Worm (Caenorhabditis elegans) whole organism, early embryonic: ENCODE results near the gene cyp-33C8.

Experiments
- B0310.2 ChIP-seq: sonication (generic microtip); optimal IDR thresholded peaks from 2 replicates; lab custom pipeline; 2016; ENCODE audit warnings: mild to moderate bottlenecking, missing genetic modification characterization, missing compliant biosample characterization
- F13C5.2 ChIP-seq: sonication (generic microtip); optimal IDR thresholded peaks from 2 replicates; lab custom pipeline; 2017; ENCODE audit warnings: mild to moderate bottlenecking, missing genetic modification characterization, inconsistent platforms, missing compliant biosample characterization
- aly-1 ChIP-seq: sonication (generic microtip); optimal IDR thresholded peaks from 2 replicates; lab custom pipeline; 2016; ENCODE audit warnings: missing genetic modification characterization, missing compliant biosample characterization
- ama-1 ChIP-seq: fragments of 150-350 bp; optimal IDR thresholded peaks from 2 replicates; lab custom pipeline; 2014
- ceh-13 ChIP-seq: fragments of 200-800 bp; sonication (Bioruptor generic); optimal IDR thresholded peaks from 2 replicates; lab custom pipeline; 2018; ENCODE audit warnings: mild to moderate bottlenecking, missing genetic modification characterization, missing compliant biosample characterization
- ceh-36 ChIP-seq: sonication (generic microtip); optimal IDR thresholded peaks from 2 replicates; lab custom pipeline; 2016; ENCODE audit warnings: missing genetic modification characterization, inconsistent platforms, missing compliant biosample characterization
- ets-7 ChIP-seq: sonication (generic microtip); optimal IDR thresholded peaks from 2 replicates; lab custom pipeline; 2016; ENCODE audit warnings: missing genotype, missing genetic modification characterization, missing compliant biosample characterization
- flt-1 ChIP-seq: fragments of 200-800 bp; sonication (Bioruptor generic); IDR thresholded peaks from 2 replicates; pipeline ENCODE4 v1.3.6; 2022; ENCODE audit warnings: missing genetic modification characterization, missing compliant biosample characterization
- hmbx-1 ChIP-seq: sonication (generic microtip); optimal IDR thresholded peaks from 2 replicates; lab custom pipeline; 2016; ENCODE audit warnings: mild to moderate bottlenecking, missing genetic modification characterization, missing compliant biosample characterization
- hmg-4 ChIP-seq: fragments of 200-800 bp; sonication (Bioruptor generic); optimal IDR thresholded peaks from 2 replicates; lab custom pipeline; 2018; ENCODE audit warnings: mild to moderate bottlenecking, missing genetic modification characterization, missing compliant biosample characterization
- hnd-1 ChIP-seq: sonication (generic microtip); optimal IDR thresholded peaks from 2 replicates; lab custom pipeline; 2016; ENCODE audit warnings: missing genetic modification characterization, missing compliant biosample characterization
- pes-1 ChIP-seq: fragments of 200-800 bp; sonication (Bioruptor generic); IDR thresholded peaks from 2 replicates; pipeline ENCODE4 v1.3.6; 2022; ENCODE audit warnings: missing genetic modification reagents, missing genetic modification characterization, missing compliant biosample characterization
- scrt-1 ChIP-seq: fragments of 200-800 bp; sonication (Bioruptor generic); IDR thresholded peaks from 2 replicates; pipeline ENCODE4 v1.3.6; 2022; ENCODE audit warnings: missing genetic modification characterization, missing compliant biosample characterization
- sea-1 ChIP-seq: fragments of 200-800 bp; sonication (Bioruptor generic); conservative IDR thresholded peaks from 2 replicates; pipeline ENCODE4 v1.3.6; 2022; ENCODE audit warnings: missing genetic modification characterization, missing compliant biosample characterization
- tbx-11 ChIP-seq: fragments of 200-800 bp; sonication (Bioruptor generic); IDR thresholded peaks from 2 replicates; pipeline ENCODE4 v1.3.6; 2022; ENCODE audit warnings: missing genetic modification characterization, missing compliant biosample characterization
- tbx-37 ChIP-seq: fragments of 200-800 bp; sonication (Bioruptor generic); conservative IDR thresholded peaks from 2 replicates; pipeline ENCODE4 v1.3.6; 2022; ENCODE audit warnings: missing genetic modification reagents, missing genetic modification characterization, missing compliant biosample characterization
- tra-4 ChIP-seq: sonication (generic microtip); optimal IDR thresholded peaks from 2 replicates; lab custom pipeline; 2017; ENCODE audit warnings: missing genetic modification characterization, missing compliant biosample characterization

Gene cyp-33C8

DNA sequence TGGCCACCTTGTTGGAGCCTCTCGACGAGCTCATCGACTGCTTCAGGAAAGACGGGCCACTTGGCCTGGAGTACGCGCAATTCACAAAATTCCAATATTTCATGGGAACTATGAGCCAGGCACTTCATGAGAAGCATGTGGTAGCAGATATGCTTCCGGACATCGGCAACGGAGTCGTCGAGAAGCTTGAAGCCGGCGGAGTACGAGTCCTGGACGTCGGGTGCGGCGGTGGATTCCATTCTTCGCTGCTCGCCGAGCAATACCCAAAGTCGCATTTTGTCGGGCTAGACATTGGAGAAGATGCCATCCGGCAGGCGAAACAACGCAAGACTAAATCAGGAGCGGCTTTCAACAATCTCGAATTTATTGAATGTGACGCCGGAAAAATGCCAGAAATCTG is 29.7 kb downstream of the cyp-33C8 start:
- TF ChIP-seq pes-1 (GFP tag; lab: Robert Waterston, UW) (no peak), aly-1 (tag; lab: Kevin White, UChicago) (no peak), B0310.2 (tag; lab: Kevin White, UChicago) (no peak), scrt-1 (no peak), F13C5.2 (tag; lab: Kevin White, UChicago) (no peak), tbx-37 (no peak), tra-4 (tag; lab: Kevin White, UChicago) (no peak), ets-7 (tag; lab: Kevin White, UChicago) (no peak), hmg-4 (GFP tag; lab: Kevin White, UChicago) (no peak)

DNA sequence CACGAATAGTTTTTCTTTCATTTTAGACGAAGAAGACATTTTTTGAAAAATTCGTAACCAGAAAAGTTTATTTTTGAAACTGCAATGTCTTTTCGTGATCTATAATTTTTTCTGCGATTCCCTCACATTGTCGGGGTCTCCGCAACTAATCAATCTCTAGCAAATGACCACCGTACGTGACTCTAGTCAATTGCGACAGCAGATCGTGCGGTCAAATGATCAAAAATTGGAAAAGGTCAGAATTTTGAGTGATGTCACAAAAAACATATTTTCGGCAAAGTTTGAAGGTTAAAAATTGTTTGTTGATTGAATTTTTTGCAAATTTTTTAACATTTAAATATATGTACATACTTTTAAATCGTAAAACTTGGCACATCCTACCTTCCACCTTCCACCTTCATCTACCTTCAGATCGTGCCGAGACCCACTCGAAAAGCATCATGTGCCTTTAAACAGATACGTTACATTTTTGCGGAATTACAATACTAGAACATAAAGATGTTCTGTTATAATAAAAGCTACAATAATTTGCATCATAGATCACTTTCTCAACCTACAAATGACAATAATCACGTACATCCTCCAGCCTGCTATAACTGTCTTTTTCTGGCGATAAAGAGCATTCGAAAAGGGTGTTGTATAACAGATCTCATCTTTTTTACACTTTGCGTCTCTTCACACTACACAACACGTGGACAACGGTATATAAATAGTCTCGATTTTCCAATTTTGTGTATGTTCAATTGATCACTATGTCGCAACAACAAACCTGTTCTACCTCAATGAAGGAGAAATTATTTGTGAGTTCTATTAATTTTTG is 31.7 kb downstream of the cyp-33C8 start, which contains the start of the genes R08E5.1 and rips-1:
Gene R08E5.1, minus strand, starts transcription at position 82 of the 820 bp plus-strand sequence.
Gene rips-1, plus strand, starts transcription at position 585 of the 820 bp plus-strand sequence.
- TF ChIP-seq ceh-36 (tag; lab: Kevin White, UChicago), result no peak
- no peak for TF ChIP-seq scrt-1
- TF ChIP-seq tbx-11 (GFP tag; lab: Robert Waterston, UW), result no peak
- no peak for TF ChIP-seq hmg-4 (GFP tag; lab: Kevin White, UChicago)
- TF ChIP-seq sea-1 (GFP tag; lab: Robert Waterston, UW), result no peak
- no peak for TF ChIP-seq tra-4 (tag; lab: Kevin White, UChicago)
- TF ChIP-seq hnd-1, result no peak
- no peak for TF ChIP-seq aly-1 (tag; lab: Kevin White, UChicago)
- no peak for TF ChIP-seq ceh-13 (GFP tag; lab: Kevin White, UChicago)
- TF ChIP-seq pes-1 (GFP tag; lab: Robert Waterston, UW), result no peak
- no peak for TF ChIP-seq B0310.2 (tag; lab: Kevin White, UChicago)
- no peak for TF ChIP-seq ama-1 (lab: Kevin White, UChicago)
- TF ChIP-seq F13C5.2 (tag; lab: Kevin White, UChicago), result no peak
- TF ChIP-seq hmbx-1, result no peak
- no peak for TF ChIP-seq ets-7 (tag; lab: Kevin White, UChicago)

DNA sequence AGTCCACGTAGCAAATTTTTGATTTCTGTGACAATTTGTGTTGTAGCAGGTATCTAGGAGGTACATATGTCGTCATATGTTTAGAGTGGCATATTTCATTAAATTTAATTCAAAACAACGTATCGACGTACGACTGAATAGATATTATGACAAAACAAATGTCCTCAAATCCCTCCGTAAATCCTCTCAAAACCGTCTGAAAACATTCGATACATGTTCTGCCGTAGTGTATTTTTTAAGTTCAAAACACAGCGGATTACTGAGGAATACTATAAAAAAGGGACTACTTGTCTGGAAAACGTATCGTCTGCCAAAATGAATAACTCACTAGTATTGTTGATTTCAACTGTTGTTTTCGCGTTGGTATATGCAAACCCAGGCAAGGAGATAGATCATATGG is 35.1 kb downstream of the cyp-33C8 start, which contains the start of gene R08E5.4:
Gene R08E5.4, plus strand, starts transcription at position 301 of the 400 bp plus-strand sequence.
- TF ChIP-seq ets-7 (tag; lab: Kevin White, UChicago), result no peak
- TF ChIP-seq ama-1 (lab: Kevin White, UChicago), result no peak
- no peak for TF ChIP-seq hnd-1
- no peak for TF ChIP-seq scrt-1
- no peak for TF ChIP-seq pes-1 (GFP tag; lab: Robert Waterston, UW)

DNA sequence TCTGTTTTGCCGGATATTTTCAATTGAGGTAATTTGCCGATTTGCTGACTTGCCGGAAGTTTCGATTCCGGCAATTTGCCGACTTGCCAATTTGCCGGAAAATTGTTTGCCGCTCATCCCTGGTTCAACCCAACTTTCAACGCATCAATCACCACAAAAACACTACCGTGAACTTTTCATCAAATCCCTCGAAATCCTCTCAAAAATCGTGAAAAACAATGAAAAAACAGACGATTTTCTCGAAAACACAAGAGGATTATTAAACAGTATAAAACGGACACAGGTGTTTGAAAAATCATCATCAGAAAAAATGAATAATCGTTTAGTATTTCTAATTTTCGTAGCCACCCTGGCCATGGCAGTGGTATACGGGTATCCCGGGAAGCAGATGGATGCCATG is 36.4 kb downstream of the cyp-33C8 start, which contains the start of gene Y39H10A.1:
Gene Y39H10A.1, plus strand, starts transcription at position 301 of the 400 bp plus-strand sequence.
- TF ChIP-seq sea-1 (GFP tag; lab: Robert Waterston, UW), result no peak
- TF ChIP-seq ets-7 (tag; lab: Kevin White, UChicago), result no peak
- TF ChIP-seq F13C5.2 (tag; lab: Kevin White, UChicago), result no peak
- TF ChIP-seq hmg-4 (GFP tag; lab: Kevin White, UChicago), result no peak
- TF ChIP-seq pes-1 (GFP tag; lab: Robert Waterston, UW), result no peak
- no peak for TF ChIP-seq tbx-37
- TF ChIP-seq tra-4 (tag; lab: Kevin White, UChicago), result no peak
- TF ChIP-seq tbx-11 (GFP tag; lab: Robert Waterston, UW), result no peak
- no peak for TF ChIP-seq B0310.2 (tag; lab: Kevin White, UChicago)
- no peak for TF ChIP-seq ceh-36 (tag; lab: Kevin White, UChicago)
- TF ChIP-seq aly-1 (tag; lab: Kevin White, UChicago), result no peak
- TF ChIP-seq flt-1, result no peak
- no peak for TF ChIP-seq scrt-1
- no peak for TF ChIP-seq ama-1 (lab: Kevin White, UChicago)
- TF ChIP-seq hnd-1, result no peak
- no peak for TF ChIP-seq ceh-13 (GFP tag; lab: Kevin White, UChicago)
- TF ChIP-seq hmbx-1, result no peak

DNA sequence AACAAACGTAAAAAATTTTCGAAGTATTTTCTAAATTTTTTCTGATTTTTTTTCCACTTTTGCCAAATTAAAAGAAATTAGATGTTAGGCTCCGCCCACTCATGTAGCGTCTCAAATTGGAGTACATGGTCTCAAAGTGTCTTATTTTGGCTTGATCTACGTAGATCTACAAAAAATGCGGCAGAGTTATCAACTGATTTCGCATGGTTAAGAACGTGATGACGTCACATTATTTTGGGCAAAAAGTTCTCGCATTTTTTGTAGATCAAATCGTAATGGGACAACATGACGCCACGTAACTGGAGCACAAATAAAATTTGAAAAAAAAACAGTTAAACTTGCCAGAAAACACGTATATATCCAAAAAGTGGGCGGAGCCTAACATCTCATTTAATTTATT is 41.5 kb downstream of the cyp-33C8 start:
- TF ChIP-seq tra-4 (tag; lab: Kevin White, UChicago) (no peak), ceh-13 (GFP tag; lab: Kevin White, UChicago) (no peak), ets-7 (tag; lab: Kevin White, UChicago) (no peak), B0310.2 (tag; lab: Kevin White, UChicago) (no peak), hnd-1 (no peak), scrt-1 (no peak), flt-1 (no peak), hmbx-1 (no peak), ceh-36 (tag; lab: Kevin White, UChicago) (no peak), aly-1 (tag; lab: Kevin White, UChicago) (no peak), sea-1 (GFP tag; lab: Robert Waterston, UW) (no peak), ama-1 (lab: Kevin White, UChicago) (no peak), hmg-4 (GFP tag; lab: Kevin White, UChicago) (no peak), pes-1 (GFP tag; lab: Robert Waterston, UW) (no peak), F13C5.2 (tag; lab: Kevin White, UChicago) (no peak), tbx-11 (GFP tag; lab: Robert Waterston, UW) (no peak)

DNA sequence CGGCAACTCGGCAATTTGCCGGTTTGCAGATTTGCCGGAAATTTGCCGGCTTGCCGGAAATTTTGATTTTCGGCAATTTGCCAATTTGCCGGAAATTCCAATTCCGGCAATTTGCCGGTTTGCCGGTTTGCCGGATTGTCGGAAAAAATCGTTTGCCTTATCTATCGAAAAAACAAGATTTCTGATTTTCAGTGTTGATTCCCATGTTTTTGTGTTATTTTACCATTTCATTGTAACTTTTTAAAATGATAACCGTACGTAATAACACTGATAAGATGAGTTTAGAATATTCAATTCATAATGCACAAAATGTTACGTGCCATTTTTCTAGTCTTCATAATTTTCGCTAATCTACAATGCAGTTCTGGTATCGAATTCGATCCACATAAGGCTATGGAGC is 42.5 kb downstream of the cyp-33C8 start, which contains the start of gene oac-55:
Gene oac-55, plus strand, starts transcription at position 301 of the 400 bp plus-strand sequence.
- TF ChIP-seq sea-1 (GFP tag; lab: Robert Waterston, UW) (no peak), tbx-11 (GFP tag; lab: Robert Waterston, UW) (no peak), hmbx-1 (no peak), B0310.2 (tag; lab: Kevin White, UChicago) (no peak)

DNA sequence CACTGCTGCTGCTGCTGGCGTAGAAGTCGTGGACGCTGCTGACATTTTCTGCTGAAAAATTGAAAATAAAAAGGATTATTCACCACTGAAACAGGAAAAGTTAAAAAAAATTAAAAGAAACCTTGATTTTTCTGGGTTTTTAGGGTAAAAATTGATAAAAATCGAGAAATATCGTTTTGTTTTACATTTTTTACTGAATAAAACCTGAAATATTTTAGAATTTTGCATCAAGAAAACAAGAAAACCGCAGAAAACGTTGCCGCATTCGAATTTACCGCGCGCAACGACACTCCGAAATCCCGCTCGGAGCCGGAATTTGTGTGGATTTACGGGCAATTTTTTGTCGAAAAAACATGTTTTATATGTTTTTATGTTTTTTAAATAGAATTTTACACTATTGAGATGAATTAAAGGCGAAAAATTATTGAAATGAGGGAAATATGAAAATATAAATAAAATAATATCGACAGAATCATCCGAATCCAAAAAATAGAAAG is 43.9 kb downstream of the cyp-33C8 start, which contains the start of gene chk-1:
Gene chk-1, minus strand, starts transcription at position 51 of the 497 bp plus-strand sequence.
- TF ChIP-seq flt-1, result no peak
- TF ChIP-seq F13C5.2 (tag; lab: Kevin White, UChicago), result peak; percentile 14
- no peak for TF ChIP-seq pes-1 (GFP tag; lab: Robert Waterston, UW)
